Fruit fly (Drosophila melanogaster) whole organism, embryonic: Measurements from ENCODE around the gene Dh44.

Experiments
- CG1024 ChIP-seq: fragments of 200-800 bp; sonication (Bioruptor generic); IDR thresholded peaks from 2 replicates; pipeline ENCODE4 v1.3.6; 2022; ENCODE audit warnings: missing biosample characterization, missing genetic modification characterization
- CG11456 ChIP-seq: fragments of 200-800 bp; sonication (Bioruptor generic); IDR thresholded peaks from 3 replicates; pipeline ENCODE4 v1.3.6; 2022; ENCODE audit warnings: missing biosample characterization, missing genetic modification characterization
- CG11504 ChIP-seq: fragments of 200-800 bp; sonication (Bioruptor generic); optimal IDR thresholded peaks from 3 replicates; lab custom pipeline; 2019; ENCODE audit warnings: missing biosample characterization, mild to moderate bottlenecking, missing genetic modification characterization, moderate library complexity
- CG11723 ChIP-seq: fragments of 200-800 bp; sonication (Bioruptor generic); optimal IDR thresholded peaks from 2 replicates; lab custom pipeline; 2017; ENCODE audit warnings: missing biosample characterization, mild to moderate bottlenecking, missing genetic modification characterization
- CG12071 ChIP-seq: fragments of 200-800 bp; sonication (Bioruptor generic); optimal IDR thresholded peaks from 3 replicates; lab custom pipeline; 2018; ENCODE audit warnings: missing biosample characterization, mild to moderate bottlenecking, missing genetic modification characterization
- CG12659 ChIP-seq: fragments of 200-800 bp; sonication (Bioruptor generic); optimal IDR thresholded peaks from 3 replicates; lab custom pipeline; 2017; ENCODE audit warnings: mild to moderate bottlenecking, missing biosample characterization, missing genetic modification reagents, missing genetic modification characterization
- CG12769 ChIP-seq: fragments of 200-800 bp; sonication (Bioruptor generic); optimal IDR thresholded peaks from 2 replicates; lab custom pipeline; 2019; ENCODE audit warnings: missing biosample characterization, mild to moderate bottlenecking, missing genetic modification characterization, moderate library complexity
- CG14710 ChIP-seq: fragments of 200-800 bp; sonication (Bioruptor generic); optimal IDR thresholded peaks from 3 replicates; lab custom pipeline; 2019; ENCODE audit warnings: missing biosample characterization, mild to moderate bottlenecking, missing genetic modification characterization, moderate library complexity
- CG15696 ChIP-seq: fragments of 200-800 bp; sonication (Bioruptor generic); optimal IDR thresholded peaks from 2 replicates; lab custom pipeline; 2019; ENCODE audit warnings: missing biosample characterization, mild to moderate bottlenecking, missing genetic modification characterization, moderate library complexity
- CG1647 ChIP-seq: fragments of 200-800 bp; sonication (Bioruptor generic); optimal IDR thresholded peaks from 3 replicates; lab custom pipeline; 2016; ENCODE audit warnings: missing biosample characterization, missing genetic modification characterization
- CG17385 ChIP-seq: fragments of 200-800 bp; sonication (Bioruptor generic); optimal IDR thresholded peaks from 3 replicates; lab custom pipeline; 2018; ENCODE audit warnings: missing biosample characterization, mild to moderate bottlenecking, missing genetic modification characterization
- CG18011 ChIP-seq: fragments of 200-800 bp; sonication (Bioruptor generic); optimal IDR thresholded peaks from 2 replicates; lab custom pipeline; 2017; ENCODE audit warnings: missing biosample characterization, missing genetic modification characterization, mild to moderate bottlenecking, moderate library complexity, missing genotype
- CG18619 ChIP-seq: fragments of 200-800 bp; sonication (Bioruptor generic); optimal IDR thresholded peaks from 3 replicates; lab custom pipeline; 2017; ENCODE audit warnings: missing biosample characterization, mild to moderate bottlenecking, missing genetic modification characterization
- CG31224 ChIP-seq: fragments of 200-800 bp; sonication (Bioruptor generic); IDR thresholded peaks from 2 replicates; pipeline ENCODE4 v1.3.6; 2022; ENCODE audit warnings: missing biosample characterization, missing genetic modification characterization
- CG33213 ChIP-seq: fragments of 200-800 bp; sonication (Bioruptor generic); optimal IDR thresholded peaks from 3 replicates; lab custom pipeline; 2016; ENCODE audit warnings: missing biosample characterization, missing genetic modification characterization
- CG42726 ChIP-seq: fragments of 200-800 bp; sonication (Bioruptor generic); IDR thresholded peaks from 2 replicates; pipeline ENCODE4 v1.3.6; 2022; ENCODE audit warnings: missing biosample characterization, missing genetic modification characterization; ENCODE audit not compliant: partially characterized antibody
- CG4424 ChIP-seq: fragments of 200-800 bp; sonication (Bioruptor generic); optimal IDR thresholded peaks from 3 replicates; lab custom pipeline; 2016; ENCODE audit warnings: missing biosample characterization, missing genetic modification characterization
- CG4617 ChIP-seq: fragments of 200-800 bp; sonication (Bioruptor generic); optimal IDR thresholded peaks from 3 replicates; lab custom pipeline; 2016; ENCODE audit warnings: missing biosample characterization, missing genetic modification characterization, borderline replicate concordance
- CG4730 ChIP-seq: fragments of 200-800 bp; sonication (Bioruptor generic); IDR thresholded peaks from 2 replicates; pipeline ENCODE4 v1.3.6; 2022; ENCODE audit warnings: missing biosample characterization, missing genetic modification characterization
- CG6175 ChIP-seq: fragments of 200-800 bp; sonication (Bioruptor generic); IDR thresholded peaks from 3 replicates; pipeline ENCODE4 v1.3.6; 2022; ENCODE audit warnings: missing biosample characterization, missing genetic modification characterization
- CG6272 ChIP-seq: fragments of 200-800 bp; sonication (Bioruptor generic); IDR thresholded peaks from 2 replicates; pipeline ENCODE4 v1.3.6; 2022; ENCODE audit warnings: missing biosample characterization, missing genetic modification characterization
- CG6791 ChIP-seq: fragments of 200-800 bp; sonication (Bioruptor generic); IDR thresholded peaks from 3 replicates; pipeline ENCODE4 v1.3.6; 2022; ENCODE audit warnings: missing biosample characterization, missing genetic modification characterization; ENCODE audit not compliant: partially characterized antibody
- CG7271 ChIP-seq: fragments of 200-800 bp; sonication (Bioruptor generic); optimal IDR thresholded peaks from 2 replicates; lab custom pipeline; 2018; ENCODE audit warnings: missing biosample characterization, mild to moderate bottlenecking, missing genetic modification characterization, moderate library complexity
- CG7372 ChIP-seq: fragments of 200-800 bp; sonication (Bioruptor generic); IDR thresholded peaks from 2 replicates; pipeline ENCODE4 v1.3.6; 2022; ENCODE audit warnings: missing biosample characterization, missing genetic modification characterization
- CG7928 ChIP-seq: fragments of 200-800 bp; sonication (Bioruptor generic); optimal IDR thresholded peaks from 2 replicates; lab custom pipeline; 2017; ENCODE audit warnings: missing biosample characterization, mild to moderate bottlenecking, missing genetic modification characterization
- Dfd ChIP-seq, 2 experiments: fragments of >200 bp; optimal IDR thresholded peaks; 2 replicates each; lab custom pipeline; 2017; ENCODE audit warnings: missing biosample characterization in 2 of 2, missing genetic modification characterization in 2 of 2
- E2f2 ChIP-seq: fragments of 200-800 bp; sonication (Bioruptor generic); IDR thresholded peaks from 2 replicates; pipeline ENCODE4 v1.3.6; 2022; ENCODE audit warnings: missing biosample characterization, missing genetic modification characterization
- ERR ChIP-seq: fragments of 200-800 bp; sonication (Bioruptor generic); optimal IDR thresholded peaks from 2 replicates; lab custom pipeline; 2016; ENCODE audit warnings: missing biosample characterization, missing genetic modification characterization
- Nf-YA ChIP-seq: fragments of 200-800 bp; sonication (Bioruptor generic); IDR thresholded peaks from 2 replicates; pipeline ENCODE4 v1.3.6; 2022; ENCODE audit warnings: missing biosample characterization, missing genetic modification characterization
- Nf-YC ChIP-seq: fragments of 200-800 bp; optimal IDR thresholded peaks from 3 replicates; lab custom pipeline; 2019; ENCODE audit warnings: missing biosample characterization, mild to moderate bottlenecking, missing genetic modification characterization, moderate library complexity
- NfI ChIP-seq: fragments of 200-800 bp; sonication (Bioruptor generic); optimal IDR thresholded peaks from 3 replicates; lab custom pipeline; 2018; ENCODE audit warnings: missing biosample characterization, mild to moderate bottlenecking, missing genetic modification characterization, moderate library complexity
- Oaz ChIP-seq: fragments of 200-800 bp; sonication (Bioruptor generic); IDR thresholded peaks from 2 replicates; pipeline ENCODE4 v1.3.6; 2022; ENCODE audit warnings: missing biosample characterization, missing genetic modification characterization
- Sry-δ ChIP-seq: fragments of 200-800 bp; sonication (Bioruptor generic); optimal IDR thresholded peaks from 2 replicates; lab custom pipeline; 2016; ENCODE audit warnings: missing biosample characterization, missing genetic modification characterization
- Stat92E ChIP-seq, 3 experiments: fragments of >200 bp in 2 of 3; fragments of 200-800 bp in 1 of 3; sonication (Bioruptor generic) in 1 of 3; optimal IDR thresholded peaks; 2 replicates each; lab custom pipeline; 2017 to 2019; ENCODE audit warnings: missing biosample characterization in 3 of 3, missing genetic modification characterization in 3 of 3, mild to moderate bottlenecking in 1 of 3, moderate library complexity in 1 of 3
- Taf1 ChIP-seq: fragments of 200-800 bp; sonication (Bioruptor generic); IDR thresholded peaks from 2 replicates; pipeline ENCODE4 v1.3.6; 2022; ENCODE audit warnings: missing biosample characterization, missing genetic modification characterization
- Tbp ChIP-seq: fragments of >200 bp; optimal IDR thresholded peaks from 2 replicates; lab custom pipeline; 2018; ENCODE audit warnings: missing biosample characterization, missing genetic modification characterization
- Xrp1 ChIP-seq: fragments of 200-800 bp; sonication (Bioruptor generic); IDR thresholded peaks from 2 replicates; pipeline ENCODE4 v1.3.6; 2022; ENCODE audit warnings: missing biosample characterization, missing genetic modification characterization
- ara ChIP-seq: fragments of 200-800 bp; sonication (Bioruptor generic); IDR thresholded peaks from 2 replicates; pipeline ENCODE4 v1.3.6; 2022; ENCODE audit warnings: missing biosample characterization, missing genetic modification characterization
- bbx ChIP-seq: fragments of 200-800 bp; sonication (Bioruptor generic); IDR thresholded peaks from 2 replicates; pipeline ENCODE4 v1.3.6; 2022; ENCODE audit warnings: missing biosample characterization, missing genetic modification characterization; ENCODE audit not compliant: partially characterized antibody
- da ChIP-seq: fragments of 200-800 bp; sonication (Bioruptor generic); optimal IDR thresholded peaks from 2 replicates; lab custom pipeline; 2016; ENCODE audit warnings: missing biosample characterization, missing genetic modification characterization
- ems ChIP-seq: fragments of 200-800 bp; sonication (Bioruptor generic); optimal IDR thresholded peaks from 3 replicates; lab custom pipeline; 2016; ENCODE audit warnings: missing biosample characterization, missing genetic modification characterization
- gfzf ChIP-seq: fragments of 200-800 bp; sonication (Bioruptor generic); optimal IDR thresholded peaks from 2 replicates; lab custom pipeline; 2016; ENCODE audit warnings: missing biosample characterization, mild to moderate bottlenecking, missing genetic modification characterization, moderate library complexity
- hth ChIP-seq: fragments of >200 bp; optimal IDR thresholded peaks from 2 replicates; lab custom pipeline; 2017; ENCODE audit warnings: inconsistent platforms
- lbe ChIP-seq: fragments of 200-800 bp; sonication (Bioruptor generic); optimal IDR thresholded peaks from 2 replicates; lab custom pipeline; 2016; ENCODE audit warnings: missing biosample characterization, mild to moderate bottlenecking, missing genetic modification characterization
- mirr ChIP-seq: fragments of 200-800 bp; sonication (Bioruptor generic); optimal IDR thresholded peaks from 3 replicates; lab custom pipeline; 2018; ENCODE audit warnings: missing biosample characterization, mild to moderate bottlenecking, missing genetic modification characterization
- pum ChIP-seq: fragments of 200-800 bp; sonication (Bioruptor generic); optimal IDR thresholded peaks from 2 replicates; lab custom pipeline; 2016; ENCODE audit warnings: missing biosample characterization, missing genetic modification characterization
- stc ChIP-seq: fragments of 200-800 bp; sonication (Bioruptor generic); IDR thresholded peaks from 2 replicates; pipeline ENCODE4 v1.3.6; 2022; ENCODE audit warnings: missing biosample characterization, missing genetic modification characterization
- sug ChIP-seq: fragments of 200-800 bp; optimal IDR thresholded peaks from 2 replicates; lab custom pipeline; 2019; ENCODE audit warnings: missing biosample characterization, mild to moderate bottlenecking, missing genetic modification characterization, moderate library complexity
- tll ChIP-seq, 2 experiments: fragments of 200-800 bp in 1 of 2; fragments of >200 bp in 1 of 2; sonication (Bioruptor generic) in 1 of 2; optimal IDR thresholded peaks; 2 replicates each; lab custom pipeline; 2017 to 2019; ENCODE audit warnings: missing biosample characterization in 2 of 2, missing genetic modification characterization in 2 of 2, mild to moderate bottlenecking in 1 of 2, moderate library complexity in 1 of 2
- tup ChIP-seq: fragments of 200-800 bp; sonication (Bioruptor generic); optimal IDR thresholded peaks from 2 replicates; lab custom pipeline; 2016; ENCODE audit warnings: missing biosample characterization, mild to moderate bottlenecking, missing genetic modification characterization, moderate library complexity
- zfh2 ChIP-seq: fragments of 200-800 bp; sonication (Bioruptor generic); optimal IDR thresholded peaks from 2 replicates; lab custom pipeline; 2016; ENCODE audit warnings: missing biosample characterization, missing genetic modification characterization

Gene Dh44

DNA sequence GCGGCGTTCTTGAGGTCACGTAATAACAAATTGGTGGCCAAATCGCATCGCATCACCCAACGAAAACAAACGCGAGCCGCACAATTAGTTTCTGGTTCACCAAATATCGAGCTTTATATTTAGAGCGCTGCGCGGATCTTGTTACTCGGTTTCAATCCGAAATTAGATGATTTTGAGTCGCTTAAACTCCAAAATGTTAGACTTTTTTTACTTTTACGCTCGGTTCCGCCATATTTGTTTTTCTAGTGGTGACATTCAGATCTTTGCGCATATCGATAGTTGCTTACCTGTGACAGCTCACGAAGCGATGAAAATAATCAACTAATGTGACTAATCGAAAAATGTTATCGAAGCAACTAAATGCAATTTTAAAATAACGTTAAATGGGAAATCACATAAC lies 621 bp upstream of the Dh44 start, which contains the start of gene Scm (continued):
- TF ChIP-seq lbe (GFP tag; lab: Kevin White, UChicago) (peak; percentile 41), CG4730 (GFP tag; lab: Robert Waterston, UW) (no peak), CG14710 (peak; percentile 54), zfh2 (no peak), CG7928 (GFP tag; lab: Kevin White, UChicago) (no peak), Taf1 (GFP tag; lab: Robert Waterston, UW) (no peak), E2f2 (GFP tag; lab: Robert Waterston, UW) (peak; percentile 71), NfI (no peak), CG7372 (no peak), CG17385 (GFP tag; lab: Kevin White, UChicago) (no peak), bbx (peak; percentile 95), Nf-YA (GFP tag; lab: Robert Waterston, UW) (no peak), CG4617 (peak; percentile 74), CG7271 (no peak), ara (no peak), stc (GFP tag; lab: Robert Waterston, UW) (no peak), Dfd (GFP tag; optimal IDR thresholded peaks at IDR 0.05; lab: Kevin White, UChicago) (no peak), Stat92E (GFP tag; optimal IDR thresholded peaks at IDR 0.05; lab: Kevin White, UChicago) (peak in 1 of 3 experiments; percentile 11), CG12071 (GFP tag; lab: Kevin White, UChicago) (no peak), sug (tag; lab: Kevin White, UChicago) (peak; percentile 26), pum (GFP tag; lab: Kevin White, UChicago) (no peak), CG33213 (GFP tag; lab: Kevin White, UChicago) (no peak), gfzf (GFP tag; lab: Kevin White, UChicago) (peak; percentile 37), CG11504 (tag; lab: Kevin White, UChicago) (peak; percentile 57), CG31224 (GFP tag; lab: Robert Waterston, UW) (no peak), CG18011 (GFP tag; lab: Kevin White, UChicago) (no peak), Xrp1 (GFP tag; lab: Robert Waterston, UW) (no peak), CG4424 (GFP tag; lab: Kevin White, UChicago) (no peak), Oaz (GFP tag; lab: Robert Waterston, UW) (no peak), CG42726 (GFP tag; lab: Robert Waterston, UW) (peak; percentile 84; the same call in 1 of the 2 replicates), CG6175 (GFP tag; lab: Robert Waterston, UW) (no peak), CG6272 (GFP tag; lab: Robert Waterston, UW) (0 out of 2 replicates have a peak, but pooled peaks have one; percentile 35), CG15696 (tag; lab: Kevin White, UChicago) (no peak), da (GFP tag; lab: Kevin White, UChicago) (no peak), CG6791 (GFP tag; lab: Robert Waterston, UW) (peak; percentile 97), ERR (GFP tag; lab: Kevin White, UChicago) (no peak), CG12769 (tag; lab: Kevin White, UChicago) (no peak), CG1647 (GFP tag; lab: Kevin White, UChicago) (no peak), CG1024 (no peak), mirr (no peak), Sry-δ (peak; percentile 97), CG11456 (GFP tag; lab: Robert Waterston, UW) (no peak), CG18619 (GFP tag; lab: Kevin White, UChicago) (no peak), tup (GFP tag; lab: Kevin White, UChicago) (no peak), CG12659 (peak; percentile 79), hth (lab: Kevin White, UChicago) (no peak), Tbp (GFP tag; lab: Kevin White, UChicago) (no peak), Nf-YC (tag; lab: Kevin White, UChicago) (peak; percentile 63), ems (GFP tag; lab: Kevin White, UChicago) (peak; percentile 2), CG11723 (GFP tag; lab: Kevin White, UChicago) (no peak), tll (GFP tag; optimal IDR thresholded peaks at IDR 0.05; lab: Kevin White, UChicago) (no peak)
